Worm (Caenorhabditis elegans): ENCODE measurements around the gene cyk-4.

DNA sequence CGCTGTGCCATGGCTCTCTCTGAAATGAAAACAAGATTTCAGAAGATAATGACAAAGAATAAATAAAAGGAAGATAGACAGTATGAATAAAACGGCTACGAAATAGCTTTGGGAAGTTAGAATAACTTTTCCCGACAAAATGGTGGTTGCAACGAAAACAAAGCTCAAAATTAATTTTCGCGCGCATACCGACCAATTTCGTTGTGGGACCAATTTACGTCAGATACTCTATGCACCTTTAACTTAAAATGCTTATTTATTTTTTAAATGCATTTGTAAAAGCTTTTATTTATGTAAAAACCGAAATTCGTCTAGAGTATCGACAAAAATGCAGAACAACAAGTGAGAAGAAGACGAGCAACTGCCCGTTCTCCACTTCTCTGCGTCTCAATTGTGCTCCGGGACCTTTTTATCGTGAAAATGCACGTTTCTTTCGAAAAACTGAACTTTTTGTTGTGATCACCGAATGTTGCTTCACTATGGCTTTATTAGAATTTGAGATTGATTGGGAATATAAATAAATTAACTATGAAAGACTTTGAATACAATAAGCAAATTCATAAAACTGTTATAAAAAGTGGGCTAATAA, 2.9 kb downstream of the cyk-4 start, which contains the start of gene rml-1:
- TF ChIP-seq him-1 (tag; optimal IDR thresholded peaks at IDR 0.05) = no peak
- no peak for TF ChIP-seq W03F9.2 (tag; optimal IDR thresholded peaks at IDR 0.05)

All from whole organism, L4/young adult.